Worm (Caenorhabditis elegans) whole organism, late embryonic: ENCODE measurements around the gene Y64H9A.2.

Experiments
- C08G9.2 ChIP-seq: sonication (generic microtip); optimal IDR thresholded peaks from 2 replicates; lab custom pipeline; 2016; ENCODE audit warnings: mild to moderate bottlenecking, missing genetic modification characterization, moderate library complexity, missing compliant biosample characterization
- F13H6.1 ChIP-seq: sonication (generic microtip); optimal IDR thresholded peaks from 2 replicates; lab custom pipeline; 2016; ENCODE audit warnings: missing genetic modification characterization, missing compliant biosample characterization
- K02D7.2 ChIP-seq: sonication (generic microtip); optimal IDR thresholded peaks from 2 replicates; lab custom pipeline; 2017; ENCODE audit warnings: mild to moderate bottlenecking, missing genetic modification characterization, missing compliant biosample characterization
- K09A11.1 ChIP-seq: sonication (generic microtip); optimal IDR thresholded peaks from 2 replicates; lab custom pipeline; 2017; ENCODE audit warnings: antibody characterized with exemption, mild to moderate bottlenecking, missing genetic modification characterization, missing compliant biosample characterization; ENCODE audit not compliant: insufficient read depth
- T23F11.4 ChIP-seq: fragments of 200-800 bp; sonication (Bioruptor generic); optimal IDR thresholded peaks from 2 replicates; lab custom pipeline; 2018; ENCODE audit warnings: mild to moderate bottlenecking, missing genetic modification characterization, missing compliant biosample characterization
- Y22D7AL.16 ChIP-seq: sonication (generic microtip); optimal IDR thresholded peaks from 2 replicates; lab custom pipeline; 2016; ENCODE audit warnings: missing genetic modification characterization, missing compliant biosample characterization
- ahr-1 ChIP-seq: sonication (generic microtip); optimal IDR thresholded peaks from 2 replicates; lab custom pipeline; 2016; ENCODE audit warnings: missing genetic modification characterization, missing compliant biosample characterization
- ceh-18 ChIP-seq: sonication (generic microtip); optimal IDR thresholded peaks from 2 replicates; lab custom pipeline; 2016; ENCODE audit warnings: missing genetic modification characterization, missing compliant biosample characterization
- ceh-19 ChIP-seq: fragments of 200-800 bp; sonication (Bioruptor generic); optimal IDR thresholded peaks from 2 replicates; lab custom pipeline; 2018; ENCODE audit warnings: mild to moderate bottlenecking, missing genetic modification characterization, missing compliant biosample characterization
- ceh-22 ChIP-seq: sonication (generic microtip); optimal IDR thresholded peaks from 2 replicates; lab custom pipeline; 2017; ENCODE audit warnings: missing biosample characterization, missing genetic modification characterization
- ceh-31 ChIP-seq: sonication (generic microtip); optimal IDR thresholded peaks from 2 replicates; lab custom pipeline; 2016; ENCODE audit warnings: missing genetic modification characterization, missing compliant biosample characterization
- ceh-34 ChIP-seq: sonication (generic microtip); optimal IDR thresholded peaks from 2 replicates; lab custom pipeline; 2016; ENCODE audit warnings: mild to moderate bottlenecking, missing genetic modification characterization, missing compliant biosample characterization
- ceh-45 ChIP-seq: fragments of 200-800 bp; sonication (Bioruptor generic); IDR thresholded peaks from 2 replicates; pipeline ENCODE4 v1.3.6; 2022; ENCODE audit warnings: missing genetic modification reagents, missing genetic modification characterization, missing compliant biosample characterization
- ceh-48 ChIP-seq: sonication (generic microtip); optimal IDR thresholded peaks from 2 replicates; lab custom pipeline; 2016; ENCODE audit warnings: missing genetic modification characterization, inconsistent platforms, missing compliant biosample characterization
- ceh-6 ChIP-seq: fragments of 200-800 bp; sonication (Bioruptor generic); optimal IDR thresholded peaks from 2 replicates; lab custom pipeline; 2018; ENCODE audit warnings: mild to moderate bottlenecking, missing genetic modification characterization, missing compliant biosample characterization
- ceh-9 ChIP-seq: sonication (generic microtip); optimal IDR thresholded peaks from 2 replicates; lab custom pipeline; 2016; ENCODE audit warnings: mild to moderate bottlenecking, missing genetic modification characterization, inconsistent platforms, missing compliant biosample characterization
- che-1 ChIP-seq: sonication (generic microtip); optimal IDR thresholded peaks from 2 replicates; lab custom pipeline; 2016; ENCODE audit warnings: mild to moderate bottlenecking, missing genetic modification characterization, missing compliant biosample characterization
- dmd-4 ChIP-seq: sonication (generic microtip); optimal IDR thresholded peaks from 2 replicates; lab custom pipeline; 2016; ENCODE audit warnings: borderline replicate concordance, missing genetic modification characterization, missing compliant biosample characterization
- elt-4 ChIP-seq: sonication (generic microtip); optimal IDR thresholded peaks from 2 replicates; lab custom pipeline; 2016; ENCODE audit warnings: missing genetic modification characterization, missing compliant biosample characterization
- ets-4 ChIP-seq: sonication (generic microtip); optimal IDR thresholded peaks from 2 replicates; lab custom pipeline; 2016; ENCODE audit warnings: missing genetic modification characterization, missing compliant biosample characterization
- fkh-6 ChIP-seq: sonication (generic microtip); optimal IDR thresholded peaks from 2 replicates; lab custom pipeline; 2016; ENCODE audit warnings: missing genetic modification characterization, missing compliant biosample characterization
- gmeb-2 ChIP-seq: sonication (generic microtip); optimal IDR thresholded peaks from 2 replicates; lab custom pipeline; 2016; ENCODE audit warnings: missing genetic modification characterization, inconsistent platforms, missing compliant biosample characterization
- hlh-13 ChIP-seq: fragments of 200-800 bp; sonication (Bioruptor generic); optimal IDR thresholded peaks from 2 replicates; lab custom pipeline; 2018; ENCODE audit warnings: mild to moderate bottlenecking, missing genetic modification characterization, missing compliant biosample characterization
- hlh-30 ChIP-seq: sonication (generic microtip); optimal IDR thresholded peaks from 2 replicates; lab custom pipeline; 2017; ENCODE audit warnings: antibody characterized with exemption, missing genetic modification characterization, missing compliant biosample characterization; ENCODE audit not compliant: insufficient read depth
- hlh-6 ChIP-seq: sonication (generic microtip); optimal IDR thresholded peaks from 2 replicates; lab custom pipeline; 2016; ENCODE audit warnings: missing genotype, missing genetic modification characterization, missing compliant biosample characterization
- hlh-8 ChIP-seq: sonication (generic microtip); optimal IDR thresholded peaks from 2 replicates; lab custom pipeline; 2016; ENCODE audit warnings: missing genotype, missing genetic modification characterization, missing compliant biosample characterization
- lin-11 ChIP-seq: fragments of 200-800 bp; sonication (Bioruptor generic); optimal IDR thresholded peaks from 2 replicates; lab custom pipeline; 2018; ENCODE audit warnings: mild to moderate bottlenecking, missing genetic modification characterization, missing compliant biosample characterization
- madf-2 ChIP-seq: sonication (generic microtip); optimal IDR thresholded peaks from 2 replicates; lab custom pipeline; 2017; ENCODE audit warnings: missing genetic modification characterization, missing compliant biosample characterization
- npax-4 ChIP-seq: sonication (generic microtip); optimal IDR thresholded peaks from 2 replicates; lab custom pipeline; 2016; ENCODE audit warnings: missing genetic modification characterization, missing compliant biosample characterization
- odd-2 ChIP-seq: sonication (generic microtip); optimal IDR thresholded peaks from 2 replicates; lab custom pipeline; 2017; ENCODE audit warnings: antibody characterized with exemption, mild to moderate bottlenecking, missing genetic modification characterization, missing compliant biosample characterization
- pat-9 ChIP-seq: fragments of 200-800 bp; sonication (Bioruptor generic); optimal IDR thresholded peaks from 2 replicates; lab custom pipeline; 2018; ENCODE audit warnings: mild to moderate bottlenecking, missing genetic modification characterization, moderate library complexity, missing compliant biosample characterization
- pax-1 ChIP-seq: fragments of 150-350 bp; optimal IDR thresholded peaks from 2 replicates; lab custom pipeline; 2014; ENCODE audit warnings: missing biosample characterization, missing genetic modification characterization
- pha-4 ChIP-seq: fragments of 150-350 bp; optimal IDR thresholded peaks from 2 replicates; lab custom pipeline; 2018; ENCODE audit warnings: missing biosample characterization, missing genetic modification reagents, missing genetic modification characterization
- pqm-1 ChIP-seq: sonication (generic microtip); optimal IDR thresholded peaks from 2 replicates; lab custom pipeline; 2016; ENCODE audit warnings: missing genetic modification characterization, missing compliant biosample characterization
- pros-1 ChIP-seq: fragments of 150-350 bp; optimal IDR thresholded peaks from 2 replicates; lab custom pipeline; 2014; ENCODE audit warnings: missing biosample characterization, missing genetic modification reagents, missing genetic modification characterization
- sdc-2 ChIP-seq: sonication (generic microtip); optimal IDR thresholded peaks from 2 replicates; lab custom pipeline; 2016; ENCODE audit warnings: missing genotype, missing genetic modification characterization, missing compliant biosample characterization
- tbx-7 ChIP-seq: sonication (generic microtip); optimal IDR thresholded peaks from 2 replicates; lab custom pipeline; 2016; ENCODE audit warnings: missing genotype, missing genetic modification characterization, missing compliant biosample characterization
- ttx-3 ChIP-seq: sonication (generic microtip); optimal IDR thresholded peaks from 2 replicates; lab custom pipeline; 2016; ENCODE audit warnings: missing genetic modification reagents, missing genetic modification characterization, missing compliant biosample characterization
- unc-86 ChIP-seq: sonication (generic microtip); optimal IDR thresholded peaks from 2 replicates; lab custom pipeline; 2016; ENCODE audit warnings: missing genetic modification characterization, missing compliant biosample characterization
- ztf-16 ChIP-seq: sonication (generic microtip); optimal IDR thresholded peaks from 2 replicates; lab custom pipeline; 2017; ENCODE audit warnings: missing genetic modification characterization, missing compliant biosample characterization

Y64H9A.2 gene

ce11 chrX:5077696-5078343 lies 34.0 kb downstream of the Y64H9A.2 start, which contains the start of gene cal-5 (continued):
- TF ChIP-seq hlh-30 (tag; lab: Kevin White, UChicago) (no peak), unc-86 (tag; lab: Kevin White, UChicago) (no peak), pat-9 (tag; lab: Kevin White, UChicago) (no peak), pros-1 (tag; lab: Kevin White, UChicago) (no peak), pax-1 (tag; lab: Kevin White, UChicago) (no peak), ceh-9 (no peak), K09A11.1 (tag; lab: Kevin White, UChicago) (no peak), ets-4 (tag; lab: Kevin White, UChicago) (no peak), npax-4 (tag; lab: Kevin White, UChicago) (no peak), fkh-6 (no peak), ceh-34 (tag; lab: Kevin White, UChicago) (no peak), odd-2 (tag; lab: Kevin White, UChicago) (no peak), dmd-4 (tag; lab: Kevin White, UChicago) (peak; percentile 6), C08G9.2 (no peak), Y22D7AL.16 (tag; lab: Kevin White, UChicago) (no peak), gmeb-2 (tag; lab: Kevin White, UChicago) (no peak), ceh-31 (no peak), T23F11.4 (GFP tag; lab: Kevin White, UChicago) (no peak), ceh-18 (peak; percentile 8), hlh-6 (tag; lab: Kevin White, UChicago) (peak; percentile 71), hlh-8 (tag; lab: Kevin White, UChicago) (no peak), ceh-6 (no peak), ceh-19 (no peak), hlh-13 (GFP tag; lab: Kevin White, UChicago) (no peak), pqm-1 (tag; lab: Kevin White, UChicago) (peak; percentile 43), ceh-45 (no peak)
- TF ChIP-seq, all 69 proteins: peak for 8

ce11 chrX:5079297-5079696 lies 35.5 kb downstream of the Y64H9A.2 start:
- TF ChIP-seq npax-4 (tag; lab: Kevin White, UChicago) (no peak), elt-4 (no peak), hlh-8 (tag; lab: Kevin White, UChicago) (no peak), T23F11.4 (GFP tag; lab: Kevin White, UChicago) (no peak), K02D7.2 (no peak), dmd-4 (tag; lab: Kevin White, UChicago) (no peak), ceh-22 (no peak), ttx-3 (tag; lab: Kevin White, UChicago) (no peak), lin-11 (tag; lab: Kevin White, UChicago) (no peak), ztf-16 (tag; lab: Kevin White, UChicago) (no peak), che-1 (tag; lab: Kevin White, UChicago) (no peak), F13H6.1 (tag; lab: Kevin White, UChicago) (no peak), sdc-2 (no peak), pha-4 (tag; lab: Kevin White, UChicago) (no peak), madf-2 (no peak), ets-4 (tag; lab: Kevin White, UChicago) (no peak), tbx-7 (tag; lab: Kevin White, UChicago) (no peak), ceh-48 (no peak), ahr-1 (tag; lab: Kevin White, UChicago) (no peak)
